Worm (Caenorhabditis elegans) whole organism, mixed stage, embryonic: ENCODE data around the gene hlh-10.

Experiments
- elt-1 ChIP-seq: sonication (generic microtip); optimal IDR thresholded peaks from 2 replicates; lab custom pipeline; 2017; ENCODE audit warnings: missing genetic modification characterization, mild to moderate bottlenecking, missing compliant biosample characterization, antibody characterized with exemption, moderate library complexity, borderline replicate concordance; ENCODE audit not compliant: insufficient read depth
- elt-3 ChIP-seq: fragments of 150-350 bp; optimal IDR thresholded peaks from 2 replicates; lab custom pipeline; 2014; ENCODE audit warnings: missing biosample characterization, missing genetic modification characterization
- nhr-237 ChIP-seq: fragments of 150-350 bp; optimal IDR thresholded peaks from 2 replicates; lab custom pipeline; 2014; ENCODE audit warnings: missing biosample characterization, missing genetic modification characterization
- pha-4 ChIP-seq: fragments of 150-350 bp; optimal IDR thresholded peaks from 2 replicates; lab custom pipeline; 2018; ENCODE audit warnings: missing biosample characterization, missing genetic modification reagents, missing genetic modification characterization
- snpc-4 ChIP-seq: fragments of 150-350 bp; optimal IDR thresholded peaks from 2 replicates; lab custom pipeline; 2014; ENCODE audit warnings: missing biosample characterization, missing genetic modification characterization
- sptf-1 ChIP-seq: sonication (generic microtip); optimal IDR thresholded peaks from 2 replicates; lab custom pipeline; 2017; ENCODE audit warnings: mild to moderate bottlenecking, missing genetic modification characterization, moderate library complexity, missing compliant biosample characterization
- unc-39 ChIP-seq: fragments of 150-350 bp; optimal IDR thresholded peaks from 2 replicates; lab custom pipeline; 2014; ENCODE audit warnings: missing biosample characterization, missing genetic modification characterization

- TF ChIP-seq elt-3 (tag; lab: Kevin White, UChicago) (no peak), nhr-237 (tag; lab: Kevin White, UChicago) (no peak), snpc-4 (tag; lab: Kevin White, UChicago) (no peak), sptf-1 (tag; lab: Kevin White, UChicago) (no peak), elt-1 (no peak), unc-39 (tag; lab: Kevin White, UChicago) (no peak), pha-4 (tag; lab: Kevin White, UChicago) (no peak)
These were observed 26.5 kb downstream of the hlh-10 start for ce11 chrV:9255480-9255879.
